Fruit fly (Drosophila melanogaster): Measurements from ENCODE around the gene CG15641.

DNA sequence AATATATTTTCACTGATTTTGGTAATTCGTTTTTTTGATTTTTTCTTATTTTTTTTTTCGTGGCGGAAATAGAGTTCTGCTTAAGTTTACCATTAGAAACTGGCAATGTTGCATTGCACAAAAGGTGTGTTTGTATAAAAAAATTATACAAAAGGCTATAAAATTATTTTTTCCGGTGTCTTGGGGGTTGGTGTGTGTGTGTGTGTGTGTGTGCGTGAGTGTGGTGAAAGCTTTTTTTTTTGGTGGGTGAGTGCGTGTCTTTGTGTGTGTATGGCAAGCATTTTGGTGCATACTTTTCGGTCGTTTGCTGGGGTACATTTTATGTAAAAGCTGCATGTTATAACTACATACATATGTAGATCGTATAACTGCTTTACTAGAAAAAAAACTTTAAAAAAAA lies 43.7 kb downstream of the CG15641 start:
- TF ChIP-seq Snoo (tag; optimal IDR thresholded peaks at IDR 0.05) (no peak), CG14655 (GFP tag; optimal IDR thresholded peaks at IDR 0.05) (no peak), CG13204 (GFP tag; optimal IDR thresholded peaks at IDR 0.05) (no peak), CG15710 (tag; optimal IDR thresholded peaks at IDR 0.05) (no peak)
